Fruit fly (Drosophila melanogaster): Measurements from ENCODE around the gene CG7990.

The CG7990 gene

dm6 chrX:19152570-19153287, 49.0 kb downstream of the CG7990 start (continued):
- TF ChIP-seq Hmr (GFP tag; optimal IDR thresholded peaks at IDR 0.05) (peak; percentile 17), Side (GFP tag; optimal IDR thresholded peaks at IDR 0.05) (no peak), grau (tag; optimal IDR thresholded peaks at IDR 0.05) (peak; percentile 61), lbe (GFP tag; optimal IDR thresholded peaks at IDR 0.05) (peak; percentile 58), chinmo (GFP tag; IDR thresholded peaks at IDR 0.05; ENCODE audit: partially characterized antibody) (no peak), run (tag; optimal IDR thresholded peaks at IDR 0.05) (peak; percentile 12), CG15073 (GFP tag; optimal IDR thresholded peaks at IDR 0.05) (no peak), fru (optimal IDR thresholded peaks at IDR 0.05) (no peak), sens-2 (GFP tag; IDR thresholded peaks at IDR 0.05) (peak; percentile 15; the same call in 1 of the 2 replicates), dmrt99B (tag; optimal IDR thresholded peaks at IDR 0.05) (peak; percentile 78), CG12219 (GFP tag; optimal IDR thresholded peaks at IDR 0.05) (peak; percentile 4), CG10366 (GFP tag; IDR thresholded peaks at IDR 0.05) (peak; percentile 46), CG33557 (GFP tag; optimal IDR thresholded peaks at IDR 0.05) (peak; percentile 21), Sox100B (GFP tag; optimal IDR thresholded peaks at IDR 0.05) (peak; percentile 76), MBD-R2 (GFP tag; IDR thresholded peaks at IDR 0.05) (no peak), CG11504 (tag; optimal IDR thresholded peaks at IDR 0.05) (peak; percentile 83), Pdp1 (GFP tag; optimal IDR thresholded peaks at IDR 0.05) (peak in 1 of 2 experiments; percentile 16), CG32532 (GFP tag; IDR thresholded peaks at IDR 0.05) (0 out of 2 replicates have a peak, but pooled peaks have one; percentile 16), Fer1 (GFP tag; optimal IDR thresholded peaks at IDR 0.05) (peak; percentile 22), Mes4 (GFP tag; optimal IDR thresholded peaks at IDR 0.05) (no peak), CG4282 (GFP tag; optimal IDR thresholded peaks at IDR 0.05) (no peak), Ets65A (GFP tag) (no peak), bsh (GFP tag; optimal IDR thresholded peaks at IDR 0.05) (peak in 1 of 2 experiments; percentile 69), CG1603 (tag; optimal IDR thresholded peaks at IDR 0.05) (no peak), sqz (GFP tag; optimal IDR thresholded peaks at IDR 0.05) (peak; percentile 15), CG15514 (GFP tag; optimal IDR thresholded peaks at IDR 0.05) (peak; percentile 1), ATbp (GFP tag; optimal IDR thresholded peaks at IDR 0.05) (peak; percentile 51), CG3407 (GFP tag; optimal IDR thresholded peaks at IDR 0.05) (peak; percentile 49), CG10209 (GFP tag; optimal IDR thresholded peaks at IDR 0.05) (peak; percentile 50), CG11695 (GFP tag; IDR thresholded peaks at IDR 0.05) (peak; percentile 40; the same call in 1 of the 3 replicates), pan (optimal IDR thresholded peaks at IDR 0.05) (no peak), pan (GFP tag; optimal IDR thresholded peaks at IDR 0.05 in 1 of 2, IDR thresholded peaks at IDR 0.05 in 1 of 2) (peak in 1 of 2 experiments; percentile 23), CG6272 (GFP tag; IDR thresholded peaks at IDR 0.05) (no peak), chif (GFP tag; optimal IDR thresholded peaks at IDR 0.05) (peak in 1 of 2 experiments; percentile 34), CG13424 (tag; optimal IDR thresholded peaks at IDR 0.05) (peak; percentile 61), Spps (tag; optimal IDR thresholded peaks at IDR 0.05) (peak; percentile 14), row (GFP tag; IDR thresholded peaks at IDR 0.05) (peak; percentile 61), vvl (GFP tag; IDR thresholded peaks at IDR 0.05) (peak; percentile 53), Hr3 (GFP tag; optimal IDR thresholded peaks at IDR 0.05) (peak; percentile 48), Nf-YC (tag; optimal IDR thresholded peaks at IDR 0.05) (no peak), Sox102F (GFP tag; optimal IDR thresholded peaks at IDR 0.05) (peak; percentile 77), Hsf (GFP tag; optimal IDR thresholded peaks at IDR 0.05) (peak; percentile 34), otp (GFP tag; IDR thresholded peaks at IDR 0.05) (peak; percentile 47; the same call in 1 of the 3 replicates), HHEX (GFP tag; optimal IDR thresholded peaks at IDR 0.05) (peak; percentile 40), Dek (tag; optimal IDR thresholded peaks at IDR 0.05) (peak; percentile 16), lola (GFP tag; optimal IDR thresholded peaks at IDR 0.05) (peak in 1 of 3 experiments; percentile 64)

Data from whole organism, embryonic.